Worm (Caenorhabditis elegans): ENCODE results near the gene cpg-8.

cpg-8 gene

ce11 chrV:4665651-4666050 is 26.6 kb downstream of the cpg-8 start, which contains the start of gene srx-73:
TSS of gene srx-73 (minus strand) at chrV:4665751.
- no peak for TF ChIP-seq eor-1 (tag; optimal IDR thresholded peaks at IDR 0.05)
- no peak for TF ChIP-seq nfya-1 (tag; optimal IDR thresholded peaks at IDR 0.05; ENCODE audit: insufficient read depth)
- no peak for TF ChIP-seq skn-1 (tag; optimal IDR thresholded peaks at IDR 0.05)
- TF ChIP-seq fkh-2 (tag; optimal IDR thresholded peaks at IDR 0.05) = no peak
- no peak for TF ChIP-seq daf-12 (tag; optimal IDR thresholded peaks at IDR 0.05)
- no peak for TF ChIP-seq unc-62 (GFP tag; optimal IDR thresholded peaks at IDR 0.05)
- TF ChIP-seq fos-1 (tag; optimal IDR thresholded peaks at IDR 0.05) = no peak
- no peak for TF ChIP-seq ceh-82 (tag; optimal IDR thresholded peaks at IDR 0.05)
- no peak for TF ChIP-seq nhr-25 (tag; optimal IDR thresholded peaks at IDR 0.05)
- no peak for TF ChIP-seq lsy-12 (tag; optimal IDR thresholded peaks at IDR 0.05)
- TF ChIP-seq nhr-12 (tag; optimal IDR thresholded peaks at IDR 0.05) = no peak
- no peak for TF ChIP-seq nhr-77 (tag; optimal IDR thresholded peaks at IDR 0.05)
- TF ChIP-seq elt-1 (tag; optimal IDR thresholded peaks at IDR 0.05) = no peak
- TF ChIP-seq ZK546.5 (tag; optimal IDR thresholded peaks at IDR 0.05) = no peak
- no peak for TF ChIP-seq elt-2 (tag; optimal IDR thresholded peaks at IDR 0.05)
- no peak for TF ChIP-seq mml-1 (tag; optimal IDR thresholded peaks at IDR 0.05)
- TF ChIP-seq R02D3.7 (tag; optimal IDR thresholded peaks at IDR 0.05) = no peak
- no peak for TF ChIP-seq pqm-1 (tag; optimal IDR thresholded peaks at IDR 0.05)
- no peak for TF ChIP-seq hmg-11 (tag; optimal IDR thresholded peaks at IDR 0.05)

ce11 chrV:4662400-4662799 is 29.8 kb downstream of the cpg-8 start, which contains the start of gene srx-74:
TSS of gene srx-74 (minus strand) at chrV:4662500.
- TF ChIP-seq ama-1 (optimal IDR thresholded peaks at IDR 0.05) (no peak), aly-2 (tag; optimal IDR thresholded peaks at IDR 0.05) (no peak), fkh-2 (tag; optimal IDR thresholded peaks at IDR 0.05) (no peak), sea-2 (GFP tag; optimal IDR thresholded peaks at IDR 0.05) (no peak), ceh-16 (tag; optimal IDR thresholded peaks at IDR 0.05) (no peak), elt-3 (tag; optimal IDR thresholded peaks at IDR 0.05) (no peak), fos-1 (tag; optimal IDR thresholded peaks at IDR 0.05) (no peak), tbx-2 (tag; optimal IDR thresholded peaks at IDR 0.05) (no peak), fkh-10 (GFP tag; optimal IDR thresholded peaks at IDR 0.05) (no peak), ZK546.5 (tag; optimal IDR thresholded peaks at IDR 0.05) (no peak), nfya-1 (tag; optimal IDR thresholded peaks at IDR 0.05; ENCODE audit: insufficient read depth) (no peak)

DNA sequence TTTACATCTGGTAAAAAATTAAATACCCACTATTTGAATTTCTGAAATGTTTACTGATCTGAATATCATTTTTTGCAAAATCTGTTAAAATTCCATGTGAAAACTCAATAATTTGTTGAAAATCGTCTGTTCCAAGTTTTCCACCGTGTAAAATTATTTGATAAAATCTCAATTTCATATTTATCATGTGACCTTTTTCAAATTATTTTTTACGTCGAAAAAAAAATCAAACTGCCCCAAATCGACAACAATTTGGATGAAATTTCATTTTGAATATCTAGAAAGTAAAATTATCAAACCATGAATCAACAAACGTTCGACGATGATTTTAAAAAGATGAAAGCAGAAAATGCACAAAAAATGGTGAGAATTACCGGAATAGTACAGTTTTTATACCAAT is 37.1 kb downstream of the cpg-8 start, which contains the start of gene F41F3.9:
TSS of gene F41F3.9 (plus strand) at position 301 of the 400 bp plus-strand sequence.
- TF ChIP-seq R02D3.7 (tag; optimal IDR thresholded peaks at IDR 0.05) (no peak), nhr-43 (tag; optimal IDR thresholded peaks at IDR 0.05; ENCODE audit: poor library complexity, severe bottlenecking) (no peak), zag-1 (tag; optimal IDR thresholded peaks at IDR 0.05) (no peak), pha-4 (tag; optimal IDR thresholded peaks at IDR 0.05) (no peak), eor-1 (tag; optimal IDR thresholded peaks at IDR 0.05) (no peak), aly-2 (tag; optimal IDR thresholded peaks at IDR 0.05) (no peak), egl-27 (tag; optimal IDR thresholded peaks at IDR 0.05) (no peak), nhr-76 (tag; optimal IDR thresholded peaks at IDR 0.05) (no peak), nhr-237 (tag; optimal IDR thresholded peaks at IDR 0.05) (no peak), fkh-2 (tag; optimal IDR thresholded peaks at IDR 0.05) (no peak), ztf-4 (tag; optimal IDR thresholded peaks at IDR 0.05) (no peak), pqm-1 (tag; optimal IDR thresholded peaks at IDR 0.05) (no peak), snpc-4 (tag; optimal IDR thresholded peaks at IDR 0.05) (no peak), egl-5 (tag; optimal IDR thresholded peaks at IDR 0.05) (no peak), nhr-11 (tag; optimal IDR thresholded peaks at IDR 0.05) (no peak), fos-1 (tag; optimal IDR thresholded peaks at IDR 0.05) (no peak), mdl-1 (tag; optimal IDR thresholded peaks at IDR 0.05) (no peak)

DNA sequence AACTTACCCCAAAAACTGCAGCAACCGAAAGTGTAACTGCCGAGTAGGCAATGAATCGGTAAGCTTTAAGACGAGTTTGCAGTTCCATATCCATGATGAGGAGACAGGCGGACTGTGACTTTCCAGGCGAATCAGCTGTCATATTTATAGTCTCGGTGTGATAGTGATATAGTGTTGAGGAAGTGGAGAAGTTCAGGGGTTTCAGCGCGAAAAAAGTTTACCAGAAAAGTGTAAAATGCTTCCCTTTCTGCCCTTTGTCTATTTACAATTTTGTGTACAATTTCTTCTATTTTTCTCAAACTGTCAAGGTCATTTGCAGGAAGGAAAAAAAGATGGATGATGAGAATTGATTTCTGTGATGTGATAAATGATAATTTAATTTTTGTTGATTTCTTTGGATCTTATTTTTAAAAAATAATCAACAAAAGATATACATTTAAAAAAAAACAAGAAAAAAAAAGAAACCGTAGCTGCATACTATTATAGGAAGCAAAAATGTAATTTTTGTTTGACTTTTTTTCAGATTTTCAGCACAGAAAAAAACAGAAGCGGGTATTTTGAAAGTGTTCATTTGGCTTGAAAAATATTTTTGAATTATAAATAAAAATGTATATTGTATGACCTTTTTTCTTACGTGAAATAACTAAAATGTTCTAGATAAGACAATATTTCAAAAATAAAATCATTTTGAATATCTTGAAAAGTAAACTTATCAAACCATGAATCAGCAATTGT is 38.2 kb downstream of the cpg-8 start, which contains the start of the genes col-139 and F41F3.1:
TSS of gene col-139 (minus strand) at position 101 of the 735 bp plus-strand sequence.
TSS of gene F41F3.1 (plus strand) at position 685 of the 735 bp plus-strand sequence.
- TF ChIP-seq eor-1 (tag; optimal IDR thresholded peaks at IDR 0.05) = no peak
- TF ChIP-seq egl-27 (tag; optimal IDR thresholded peaks at IDR 0.05) = no peak
- no peak for TF ChIP-seq fkh-10 (GFP tag; optimal IDR thresholded peaks at IDR 0.05)
- no peak for TF ChIP-seq nhr-43 (tag; optimal IDR thresholded peaks at IDR 0.05; ENCODE audit: poor library complexity, severe bottlenecking)

All from whole organism, L3 larva.